Worm (Caenorhabditis elegans) whole organism, midembryonic: ENCODE results near the gene attf-2.

ENCODE experiments used
- flt-1 ChIP-seq: fragments of 200-800 bp; sonication (Bioruptor generic); IDR thresholded peaks from 2 replicates; pipeline ENCODE4 v1.3.6; 2022; ENCODE audit warnings: missing genetic modification characterization, missing compliant biosample characterization
- tab-1 ChIP-seq: fragments of 200-800 bp; sonication (Bioruptor generic); IDR thresholded peaks from 2 replicates; pipeline ENCODE4 v1.3.6; 2022; ENCODE audit warnings: missing genetic modification characterization, missing compliant biosample characterization
- ztf-23 ChIP-seq: fragments of 200-800 bp; sonication (Bioruptor generic); IDR thresholded peaks from 2 replicates; pipeline ENCODE4 v1.3.6; 2022; ENCODE audit warnings: missing genetic modification reagents, missing genetic modification characterization, missing compliant biosample characterization

ce11 chrV:7164210-7164609, 31.7 kb downstream of the attf-2 start, which contains the start of gene srh-83:
- TF ChIP-seq flt-1 (GFP tag; lab: Robert Waterston, UW) (no peak), ztf-23 (GFP tag; lab: Robert Waterston, UW) (no peak), tab-1 (GFP tag; lab: Robert Waterston, UW) (no peak)
